Fruit fly (Drosophila melanogaster) whole organism, pupa: Measurements from ENCODE around the gene CG5707.

Experiments
- D1 ChIP-seq: fragments of 200-800 bp; sonication (Bioruptor generic); optimal IDR thresholded peaks from 2 replicates; lab custom pipeline; 2018; ENCODE audit warnings: missing biosample characterization, mild to moderate bottlenecking, missing genetic modification characterization, moderate library complexity
- fd96Ca ChIP-seq: fragments of 200-800 bp; sonication (Bioruptor generic); IDR thresholded peaks from 3 replicates; pipeline ENCODE4 v1.3.6; 2022; ENCODE audit warnings: missing biosample characterization, missing genetic modification characterization

Gene CG5707

dm6 chr3L:2142435-2142834 lies 49.6 kb downstream of the CG5707 start:
- no peak for TF ChIP-seq D1 (tag; lab: Kevin White, UChicago)
- no peak for TF ChIP-seq fd96Ca (GFP tag; lab: Robert Waterston, UW)
